Fruit fly (Drosophila melanogaster) whole organism, wandering third instar larva: Measurements from ENCODE around the gene CG9777.
A peak's percentile ranks its signal among the peaks of the same experiment; 100 is the strongest.

Experiments
- Abd-B ChIP-seq: fragments of >200 bp; optimal IDR thresholded peaks from 2 replicates; lab custom pipeline; 2017; ENCODE audit warnings: missing biosample characterization, missing genetic modification characterization
- CG32264 ChIP-seq: fragments of 200-800 bp; sonication (Bioruptor generic); optimal IDR thresholded peaks from 2 replicates; lab custom pipeline; 2016; ENCODE audit warnings: missing biosample characterization, missing genetic modification characterization
- CG9705 ChIP-seq: fragments of 200-800 bp; sonication (Bioruptor generic); optimal IDR thresholded peaks from 2 replicates; lab custom pipeline; 2018; ENCODE audit warnings: missing biosample characterization, mild to moderate bottlenecking, missing genetic modification characterization
- CrebA ChIP-seq: fragments of 200-800 bp; sonication (Bioruptor generic); optimal IDR thresholded peaks from 2 replicates; lab custom pipeline; 2016; ENCODE audit warnings: missing biosample characterization, mild to moderate bottlenecking, missing genetic modification characterization, borderline replicate concordance
- Dif ChIP-seq: fragments of 200-275, 200-300 bp; sonication (Bioruptor generic); optimal IDR thresholded peaks from 2 replicates; lab custom pipeline; 2018; ENCODE audit warnings: missing biosample characterization, missing genetic modification characterization; ENCODE audit not compliant: partially characterized antibody
- GATAd ChIP-seq: sonication (Bioruptor generic); optimal IDR thresholded peaks from 2 replicates; lab custom pipeline; 2016; ENCODE audit warnings: missing biosample characterization, missing genetic modification characterization
- HLH106 ChIP-seq: fragments of 200-800 bp; optimal IDR thresholded peaks from 3 replicates; lab custom pipeline; 2019; ENCODE audit warnings: missing biosample characterization, mild to moderate bottlenecking, missing genetic modification characterization, moderate library complexity
- Hnf4 ChIP-seq: fragments of 200-800 bp; sonication (Bioruptor generic); optimal IDR thresholded peaks from 2 replicates; lab custom pipeline; 2016; ENCODE audit warnings: missing biosample characterization, mild to moderate bottlenecking, missing genetic modification characterization
- Hr78 ChIP-seq: fragments of >200 bp; optimal IDR thresholded peaks from 2 replicates; lab custom pipeline; 2017; ENCODE audit warnings: missing biosample characterization, missing genetic modification characterization
- Hr83 ChIP-seq: fragments of 200-300 bp; sonication (Bioruptor generic); optimal IDR thresholded peaks from 2 replicates; lab custom pipeline; 2016; ENCODE audit warnings: missing biosample characterization, mild to moderate bottlenecking, missing genetic modification characterization, moderate library complexity; ENCODE audit not compliant: poor library complexity, severe bottlenecking
- Jra ChIP-seq: sonication (Bioruptor generic); optimal IDR thresholded peaks from 2 replicates; lab custom pipeline; 2016; ENCODE audit warnings: missing biosample characterization, missing genetic modification characterization
- Mio ChIP-seq: sonication (Bioruptor generic); optimal IDR thresholded peaks from 2 replicates; lab custom pipeline; 2016; ENCODE audit warnings: missing biosample characterization, missing genetic modification characterization
- Myc ChIP-seq: fragments of >200 bp; optimal IDR thresholded peaks from 2 replicates; lab custom pipeline; 2017
- N ChIP-seq: fragments of >200 bp; optimal IDR thresholded peaks from 2 replicates; lab custom pipeline; 2018; ENCODE audit warnings: missing biosample characterization, missing external identifiers, missing genetic modification characterization
- OdsH ChIP-seq: fragments of 200-800 bp; sonication (Bioruptor generic); optimal IDR thresholded peaks from 2 replicates; lab custom pipeline; 2016; ENCODE audit warnings: missing biosample characterization, mild to moderate bottlenecking, missing genetic modification characterization
- Rel ChIP-seq, 2 experiments: fragments of 200-800 bp; sonication (Bioruptor generic) in 1 of 2; optimal IDR thresholded peaks; 2 replicates in 1 of 2; 3 replicates in 1 of 2; lab custom pipeline; 2016 to 2019; ENCODE audit warnings: mild to moderate bottlenecking in 2 of 2, missing biosample characterization in 2 of 2, missing genetic modification characterization in 2 of 2, moderate library complexity in 1 of 2
- Sp1 ChIP-seq: fragments of 200-800 bp; sonication (Bioruptor generic); optimal IDR thresholded peaks from 3 replicates; lab custom pipeline; 2019; ENCODE audit warnings: missing biosample characterization, mild to moderate bottlenecking, missing genetic modification characterization, moderate library complexity
- Vsx2 ChIP-seq: fragments of 200-300, 225-300 bp; sonication (Bioruptor generic); optimal IDR thresholded peaks from 2 replicates; lab custom pipeline; 2018; ENCODE audit warnings: missing biosample characterization, missing genetic modification characterization; ENCODE audit not compliant: partially characterized antibody
- br ChIP-seq: fragments of 200-800 bp; sonication (Bioruptor generic); optimal IDR thresholded peaks from 2 replicates; lab custom pipeline; 2016; ENCODE audit warnings: missing biosample characterization, missing genetic modification characterization
- brk ChIP-seq: fragments of 200-800 bp; sonication (Bioruptor generic); optimal IDR thresholded peaks from 2 replicates; lab custom pipeline; 2016; ENCODE audit warnings: missing biosample characterization, mild to moderate bottlenecking, missing genetic modification characterization
- dl ChIP-seq, 2 experiments: fragments of 175-275, 200-275 bp in 1 of 2; fragments of 200-275 bp in 1 of 2; sonication (Bioruptor generic); optimal IDR thresholded peaks; lab custom pipeline; 2018; ENCODE audit warnings: mild to moderate bottlenecking in 2 of 2, missing biosample characterization in 2 of 2, missing genetic modification characterization in 2 of 2, moderate library complexity in 2 of 2; ENCODE audit not compliant: partially characterized antibody in 2 of 2, insufficient read depth in 1 of 2
- dmrt93B ChIP-seq: fragments of 200-800 bp; sonication (Bioruptor generic); optimal IDR thresholded peaks from 2 replicates; lab custom pipeline; 2018; ENCODE audit warnings: missing biosample characterization, mild to moderate bottlenecking, missing genetic modification characterization
- dsf ChIP-seq: sonication (Bioruptor generic); optimal IDR thresholded peaks from 2 replicates; lab custom pipeline; 2016; ENCODE audit warnings: missing biosample characterization, missing genetic modification characterization, borderline replicate concordance
- ey ChIP-seq: fragments of 200-800 bp; sonication (Bioruptor generic); optimal IDR thresholded peaks from 2 replicates; lab custom pipeline; 2016; ENCODE audit warnings: missing biosample characterization, missing genetic modification characterization
- foxo ChIP-seq, 2 experiments: fragments of 200-800 bp; sonication (Bioruptor generic); optimal IDR thresholded peaks; 2 replicates in 1 of 2; 3 replicates in 1 of 2; lab custom pipeline; 2016 to 2017; ENCODE audit warnings: missing biosample characterization in 2 of 2, missing genetic modification characterization in 2 of 2
- fru ChIP-seq: fragments of 200-800 bp; sonication (Bioruptor generic); optimal IDR thresholded peaks from 3 replicates; lab custom pipeline; 2016; ENCODE audit warnings: missing biosample characterization, mild to moderate bottlenecking, missing genetic modification characterization
- h ChIP-seq: fragments of 200-800 bp; sonication (Bioruptor generic); optimal IDR thresholded peaks from 3 replicates; lab custom pipeline; 2016; ENCODE audit warnings: missing biosample characterization, mild to moderate bottlenecking, missing genetic modification characterization
- jim ChIP-seq: fragments of 175-275, 200-325 bp; sonication (Bioruptor generic); optimal IDR thresholded peaks from 2 replicates; lab custom pipeline; 2016; ENCODE audit warnings: missing biosample characterization, mild to moderate bottlenecking, missing genetic modification characterization
- lola ChIP-seq: fragments of >200 bp; optimal IDR thresholded peaks from 2 replicates; lab custom pipeline; 2017; ENCODE audit warnings: missing biosample characterization, missing genetic modification characterization
- psq ChIP-seq: fragments of 200-800 bp; sonication (Bioruptor generic); optimal IDR thresholded peaks from 3 replicates; lab custom pipeline; 2017; ENCODE audit warnings: missing biosample characterization, mild to moderate bottlenecking, missing genetic modification characterization, moderate library complexity
- rgr ChIP-seq: fragments of 200-800 bp; sonication (Bioruptor generic); optimal IDR thresholded peaks from 3 replicates; lab custom pipeline; 2016; ENCODE audit warnings: missing biosample characterization, mild to moderate bottlenecking, missing genetic modification characterization
- sage ChIP-seq: fragments of 200-800 bp; sonication (Bioruptor generic); optimal IDR thresholded peaks from 2 replicates; lab custom pipeline; 2016; ENCODE audit warnings: missing biosample characterization, mild to moderate bottlenecking, missing genetic modification characterization
- sv ChIP-seq: fragments of 200-800 bp; sonication (Bioruptor generic); optimal IDR thresholded peaks from 3 replicates; lab custom pipeline; 2016; ENCODE audit warnings: missing biosample characterization, missing genetic modification characterization
- woc ChIP-seq: sonication (Bioruptor generic); optimal IDR thresholded peaks from 2 replicates; lab custom pipeline; 2016; ENCODE audit warnings: missing biosample characterization, mild to moderate bottlenecking, missing genetic modification characterization

CG9777 gene

DNA sequence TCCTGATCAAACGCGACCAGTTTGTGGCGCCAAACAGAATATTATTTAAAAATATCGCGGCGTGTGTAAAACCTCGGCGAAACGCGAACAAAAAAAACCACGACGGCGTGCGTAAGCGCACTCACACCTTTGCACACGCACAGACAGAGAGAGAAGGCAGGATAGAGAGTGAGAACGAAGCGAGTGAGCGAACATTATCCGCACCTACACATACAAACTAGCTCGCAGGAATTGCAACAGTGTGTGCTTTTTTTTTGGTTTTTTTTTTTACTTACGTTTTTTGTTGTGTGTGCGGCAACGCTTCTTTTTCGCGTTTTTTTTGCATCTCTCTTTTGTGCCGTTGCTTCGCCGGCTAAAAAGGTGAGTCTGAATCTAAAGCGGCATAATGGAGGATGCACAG is 32.3 kb downstream of the CG9777 start (continued):
- TF ChIP-seq lola (GFP tag; lab: Kevin White, UChicago) (no peak), Rel (GFP tag; optimal IDR thresholded peaks at IDR 0.05; lab: Kevin White, UChicago) (peak; percentile 98), Rel (tag; optimal IDR thresholded peaks at IDR 0.05; lab: Kevin White, UChicago) (peak; percentile 56), Abd-B (GFP tag; lab: Kevin White, UChicago) (no peak), CrebA (GFP tag; lab: Kevin White, UChicago) (no peak), CG32264 (GFP tag; lab: Kevin White, UChicago) (peak; percentile 74), jim (GFP tag; lab: Kevin White, UChicago) (peak; percentile 97), N (GFP tag; lab: Kevin White, UChicago) (peak; percentile 40), OdsH (no peak), Myc (lab: Kevin White, UChicago) (no peak), rgr (GFP tag; lab: Kevin White, UChicago) (no peak), Hnf4 (no peak), psq (GFP tag; lab: Kevin White, UChicago) (peak; percentile 87)

DNA sequence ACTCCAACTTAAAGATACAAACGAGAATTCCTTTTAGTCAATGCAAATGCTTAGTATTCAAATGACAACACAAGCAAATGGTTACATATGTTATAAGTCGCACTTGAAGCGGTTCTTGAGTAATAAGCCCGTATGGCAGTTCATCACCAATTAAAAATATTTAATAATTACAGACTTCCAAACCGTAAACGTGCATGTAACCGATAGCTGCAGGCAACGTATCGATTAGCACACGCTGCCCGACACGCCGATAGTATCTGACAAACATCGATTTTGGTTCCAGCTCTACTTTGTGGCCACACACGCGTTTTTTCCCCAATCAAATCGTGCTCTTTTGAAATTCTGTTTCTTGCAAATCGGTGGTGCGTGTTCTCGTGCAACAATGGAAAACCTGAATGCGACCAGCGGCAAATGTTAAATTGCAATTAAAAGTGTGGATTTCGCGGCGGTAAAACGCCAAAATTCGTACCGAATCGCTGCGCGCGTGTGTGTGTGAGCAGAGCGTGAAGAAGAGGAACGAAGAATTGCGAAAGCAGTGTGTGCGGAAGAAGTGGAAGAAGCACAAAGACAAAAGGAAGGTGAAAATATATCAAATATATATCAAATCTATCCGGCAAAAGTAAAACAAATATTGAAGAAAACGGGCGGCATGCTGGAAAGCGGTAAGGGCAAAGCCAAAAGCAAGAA is 32.9 kb downstream of the CG9777 start, which contains the start of the genes CG9784 and Nup153:
Gene CG9784 (minus strand): TSS at position 238 of the 687 bp plus-strand sequence.
Gene Nup153 (plus strand): TSS at position 264 of the 687 bp plus-strand sequence.
- no peak for TF ChIP-seq sage (GFP tag; lab: Kevin White, UChicago)
- no peak for TF ChIP-seq Vsx2 (GFP tag; lab: Kevin White, UChicago)
- TF ChIP-seq Myc (lab: Kevin White, UChicago) = peak; percentile 40
- no peak for TF ChIP-seq woc
- no peak for TF ChIP-seq OdsH
- no peak for TF ChIP-seq lola (GFP tag; lab: Kevin White, UChicago)
- TF ChIP-seq CrebA (GFP tag; lab: Kevin White, UChicago) = no peak
- no peak for TF ChIP-seq dsf (GFP tag; lab: Kevin White, UChicago)
- TF ChIP-seq rgr (GFP tag; lab: Kevin White, UChicago) = no peak
- no peak for TF ChIP-seq HLH106 (tag; lab: Kevin White, UChicago)
- TF ChIP-seq N (GFP tag; lab: Kevin White, UChicago) = no peak
- TF ChIP-seq Dif (GFP tag; lab: Kevin White, UChicago) = no peak
- no peak for TF ChIP-seq Mio (GFP tag; lab: Kevin White, UChicago)
- no peak for TF ChIP-seq Rel (GFP tag; optimal IDR thresholded peaks at IDR 0.05; lab: Kevin White, UChicago)
- TF ChIP-seq Rel (tag; optimal IDR thresholded peaks at IDR 0.05; lab: Kevin White, UChicago) = peak; percentile 60
- TF ChIP-seq Hr78 (GFP tag; lab: Kevin White, UChicago) = no peak
- no peak for TF ChIP-seq Abd-B (GFP tag; lab: Kevin White, UChicago)
- no peak for TF ChIP-seq sv (GFP tag; lab: Kevin White, UChicago)

DNA sequence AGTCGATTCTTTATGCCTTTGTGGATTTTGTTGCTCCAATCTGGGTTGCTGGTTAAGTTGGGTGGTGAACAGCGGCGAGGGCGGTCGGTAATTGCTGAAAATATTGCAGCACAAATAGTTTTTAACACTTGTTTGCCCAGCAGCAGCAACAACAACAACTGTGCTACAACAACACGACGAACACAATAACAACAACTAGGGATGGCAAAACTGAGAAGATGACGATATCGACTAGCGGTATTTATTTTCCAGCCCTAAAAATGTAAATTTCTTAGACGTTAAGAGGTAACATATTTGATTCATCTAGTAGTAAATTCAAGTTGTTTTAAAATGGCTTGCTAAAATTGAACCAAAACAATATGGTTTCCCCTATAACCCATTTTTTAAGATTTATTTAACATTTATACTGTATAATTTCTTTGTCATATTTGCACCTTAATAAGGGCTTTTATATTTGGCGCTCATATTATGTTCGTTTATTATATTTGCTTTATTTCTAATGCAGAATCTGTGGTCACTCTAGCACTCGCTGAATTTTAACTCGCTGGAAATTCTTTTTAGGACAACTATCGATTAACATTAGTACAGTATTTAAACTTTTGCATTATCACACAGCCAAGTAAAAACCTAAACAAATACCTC is 33.6 kb downstream of the CG9777 start:
- TF ChIP-seq GATAd = no peak
- peak; percentile 41 for TF ChIP-seq Jra (GFP tag; lab: Kevin White, UChicago)
- no peak for TF ChIP-seq Hr83 (GFP tag; lab: Kevin White, UChicago)
- TF ChIP-seq brk (GFP tag; lab: Kevin White, UChicago) = no peak
- TF ChIP-seq Rel (GFP tag; optimal IDR thresholded peaks at IDR 0.05; lab: Kevin White, UChicago) = no peak
- TF ChIP-seq Rel (tag; optimal IDR thresholded peaks at IDR 0.05; lab: Kevin White, UChicago) = no peak
- TF ChIP-seq Hr78 (GFP tag; lab: Kevin White, UChicago) = no peak
- no peak for TF ChIP-seq br
- no peak for TF ChIP-seq Myc (lab: Kevin White, UChicago)
- TF ChIP-seq ey (GFP tag; lab: Kevin White, UChicago) = peak; percentile 18
- no peak for TF ChIP-seq sage (GFP tag; lab: Kevin White, UChicago)
- no peak for TF ChIP-seq dmrt93B (GFP tag; lab: Kevin White, UChicago)
- TF ChIP-seq h (GFP tag; lab: Kevin White, UChicago) = no peak
- TF ChIP-seq Sp1 (GFP tag; lab: Kevin White, UChicago) = no peak
- no peak for TF ChIP-seq fru (GFP tag; lab: Kevin White, UChicago)
- TF ChIP-seq CG9705 (GFP tag; lab: Kevin White, UChicago) = no peak
- TF ChIP-seq Vsx2 (GFP tag; lab: Kevin White, UChicago) = no peak
- no peak for TF ChIP-seq CG32264 (GFP tag; lab: Kevin White, UChicago)
- peak; percentile 17 for TF ChIP-seq OdsH
- TF ChIP-seq CrebA (GFP tag; lab: Kevin White, UChicago) = no peak
- TF ChIP-seq foxo (GFP tag; optimal IDR thresholded peaks at IDR 0.05; lab: Kevin White, UChicago) = peak in 1 of 2 experiments; percentile 13
- no peak for TF ChIP-seq HLH106 (tag; lab: Kevin White, UChicago)
- no peak for TF ChIP-seq Hnf4
- no peak for TF ChIP-seq N (GFP tag; lab: Kevin White, UChicago)
- TF ChIP-seq dl (GFP tag; optimal IDR thresholded peaks at IDR 0.05; lab: Kevin White, UChicago; ENCODE audit: insufficient read depth in 1 of 2, partially characterized antibody in 2 of 2) = no peak
